Fruit fly (Drosophila melanogaster): ENCODE results near the gene CG7720.

DNA sequence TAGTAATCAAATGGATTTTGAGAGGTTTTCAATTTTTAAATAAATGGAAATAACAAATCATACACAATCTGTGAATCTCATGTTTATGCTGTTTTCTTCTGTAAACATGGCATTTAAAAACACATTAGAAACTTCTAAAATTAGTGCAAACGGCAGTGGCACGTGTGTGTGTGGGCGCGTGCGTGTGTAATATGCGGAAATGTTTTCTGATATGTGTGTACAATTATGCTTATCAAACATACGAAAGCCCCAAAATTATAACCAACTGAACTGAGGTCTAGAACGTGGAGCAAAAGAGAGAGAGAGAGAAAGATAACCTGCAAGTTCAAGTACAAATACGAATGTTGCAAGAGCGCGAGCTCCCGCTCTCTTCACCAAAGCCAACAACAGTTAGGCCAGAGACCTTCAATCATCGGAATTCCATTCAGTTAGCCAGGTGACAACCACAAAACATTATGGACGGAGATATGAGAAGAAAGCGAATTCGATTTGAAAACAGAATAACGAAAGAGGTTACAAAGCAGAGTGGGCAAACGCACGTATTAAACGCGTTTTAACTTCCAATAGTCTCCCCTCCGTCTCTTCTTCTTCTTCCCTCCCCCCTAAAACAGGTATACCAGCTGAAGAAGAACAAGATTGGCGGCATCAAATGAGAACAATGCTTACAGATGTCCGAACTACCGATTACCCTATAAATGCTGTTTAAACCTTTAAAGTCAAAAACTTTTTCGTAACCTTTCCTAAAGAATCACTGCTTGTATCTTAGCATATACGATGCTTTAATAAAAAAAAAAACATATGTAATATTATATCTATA, 53.7 kb downstream of the CG7720 start:
- TF ChIP-seq CG11617 (GFP tag; optimal IDR thresholded peaks at IDR 0.05) (peak; percentile 18), ovo (GFP tag; optimal IDR thresholded peaks at IDR 0.05) (no peak), Crg-1 (GFP tag; optimal IDR thresholded peaks at IDR 0.05) (no peak), CG7101 (tag; optimal IDR thresholded peaks at IDR 0.05) (peak; percentile 84), pad (GFP tag; optimal IDR thresholded peaks at IDR 0.05) (peak; percentile 71), kay (GFP tag; ENCODE audit: borderline replicate concordance) (no peak), bab1 (GFP tag; optimal IDR thresholded peaks at IDR 0.05) (peak; percentile 91), Hr96 (GFP tag; optimal IDR thresholded peaks at IDR 0.05) (no peak), tj (GFP tag; optimal IDR thresholded peaks at IDR 0.05) (no peak), CG7045 (GFP tag; optimal IDR thresholded peaks at IDR 0.05) (peak; percentile 45), cic (GFP tag; optimal IDR thresholded peaks at IDR 0.05) (no peak), toe (GFP tag; optimal IDR thresholded peaks at IDR 0.05) (no peak), CG12768 (GFP tag; optimal IDR thresholded peaks at IDR 0.05) (peak; percentile 68), CG5204 (GFP tag; optimal IDR thresholded peaks at IDR 0.05) (no peak)
